Fruit fly (Drosophila melanogaster) S2 (cell line): ENCODE measurements around the gene gukh.

Source experiments
- CG8478 ChIP-seq: fragments of >200 bp; optimal IDR thresholded peaks from 2 replicates; lab custom pipeline; 2018
- CTCF ChIP-seq, 2 experiments: fragments of >200 bp; optimal IDR thresholded peaks; 2 replicates each; lab custom pipeline; 2018

DNA sequence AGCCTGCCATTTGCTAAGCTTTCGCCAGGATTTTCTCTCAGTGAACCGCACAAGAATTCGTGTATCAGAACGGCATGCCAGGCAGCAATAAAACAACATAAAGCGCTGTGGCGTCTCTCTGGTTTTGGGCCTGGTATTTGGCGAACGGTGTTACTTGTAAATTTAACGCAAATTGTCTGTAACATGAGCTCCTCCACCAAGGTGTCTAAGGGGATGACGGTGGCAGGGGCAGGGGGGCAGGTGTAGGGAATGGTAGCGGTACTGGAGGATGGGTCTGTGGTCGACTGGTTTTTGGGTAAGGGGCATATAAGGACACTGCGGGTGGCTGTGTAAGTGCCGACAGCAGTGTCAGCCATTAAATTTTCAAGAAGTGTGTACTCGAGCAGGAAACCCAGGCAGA lies 19.0 kb upstream of the gukh start:
- no peak for TF ChIP-seq CG8478 (lab: Kevin White, UChicago)
- no peak for TF ChIP-seq CTCF (optimal IDR thresholded peaks at IDR 0.05; lab: Kevin White, UChicago)
